Fruit fly (Drosophila melanogaster) S2 (cell line): ENCODE measurements around the gene ems.

Source experiments
- CG8478 ChIP-seq: fragments of >200 bp; optimal IDR thresholded peaks from 2 replicates; lab custom pipeline; 2018
- CTCF ChIP-seq, 2 experiments: fragments of >200 bp; optimal IDR thresholded peaks; 2 replicates each; lab custom pipeline; 2018

- TF ChIP-seq CTCF (optimal IDR thresholded peaks at IDR 0.05; lab: Kevin White, UChicago) (no peak), CG8478 (lab: Kevin White, UChicago) (no peak)
These were observed 26.7 kb upstream of the ems start, which contains the start of gene E5 for dm6 chr3R:13874866-13875417.
